Fruit fly (Drosophila melanogaster): ENCODE data around the gene Hex-t1.

Gene Hex-t1

dm6 chr3R:26436540-26436939 is 12.3 kb upstream of the Hex-t1 start (continued):
- TF ChIP-seq CG8388 (GFP tag; optimal IDR thresholded peaks at IDR 0.05) (peak; percentile 41), stc (GFP tag; IDR thresholded peaks at IDR 0.05) (peak; percentile 63), D19A (tag; optimal IDR thresholded peaks at IDR 0.05) (peak; percentile 24), Pdp1 (GFP tag; optimal IDR thresholded peaks at IDR 0.05) (peak; percentile 21 to 38), CG7357 (GFP tag; IDR thresholded peaks at IDR 0.05) (peak; percentile 44; the same call in 1 of the 3 replicates), jumu (GFP tag; optimal IDR thresholded peaks at IDR 0.05) (peak; percentile 5), CG31441 (GFP tag; IDR thresholded peaks at IDR 0.05) (peak; percentile 56), kni (GFP tag; optimal IDR thresholded peaks at IDR 0.05) (no peak), Bgb (GFP tag; IDR thresholded peaks at IDR 0.05; ENCODE audit: partially characterized antibody) (no peak), E2f2 (GFP tag; IDR thresholded peaks at IDR 0.05) (no peak), gt (GFP tag; IDR thresholded peaks at IDR 0.05) (no peak), CG15073 (GFP tag; optimal IDR thresholded peaks at IDR 0.05) (no peak), pnt (GFP tag; optimal IDR thresholded peaks at IDR 0.05) (peak; percentile 29), esg (GFP tag; conservative IDR thresholded peaks at IDR 0.05) (peak; percentile 33; the same call in 1 of the 2 replicates), Ssrp (tag; optimal IDR thresholded peaks at IDR 0.05) (peak; percentile 35), lab (GFP tag; optimal IDR thresholded peaks at IDR 0.05) (peak; percentile 20)

DNA sequence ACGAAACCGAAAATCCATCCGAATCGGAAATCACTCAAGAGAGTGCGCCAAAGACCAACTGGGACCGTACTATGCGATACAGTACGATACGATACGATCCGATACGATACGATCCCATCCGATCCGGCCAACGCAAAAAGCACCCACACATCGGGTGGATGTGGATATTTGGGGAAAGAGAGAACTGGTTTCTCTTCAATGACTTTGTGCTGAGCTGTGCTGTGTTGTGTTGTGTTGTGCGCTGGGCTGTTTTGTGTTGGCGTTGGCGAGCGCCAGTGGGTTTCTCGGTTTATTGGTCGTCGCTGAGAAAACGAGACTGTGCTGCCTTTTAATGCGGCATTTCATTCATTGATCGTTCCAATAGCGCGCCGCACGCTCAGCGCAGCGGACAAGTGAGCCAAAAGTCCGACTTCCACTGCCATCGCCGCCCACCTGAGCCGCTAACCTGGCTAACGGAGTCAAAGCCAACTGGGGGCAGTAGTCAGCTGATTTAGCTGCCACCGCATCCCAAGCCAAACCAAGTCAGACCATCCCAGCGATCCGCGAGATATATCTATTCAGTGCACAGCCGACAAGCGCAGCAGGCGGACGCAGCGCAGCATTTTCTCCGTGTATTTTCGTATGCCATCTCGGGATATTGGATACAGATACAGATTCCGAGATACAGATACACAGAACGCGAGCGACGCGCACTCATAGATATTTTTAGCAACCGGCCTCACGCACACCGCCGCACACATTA is 8.3 kb upstream of the Hex-t1 start, which contains the start of gene tx:
tx (plus strand) TSS at position 324 of the 742 bp plus-strand sequence.
- TF ChIP-seq NFAT (GFP tag; IDR thresholded peaks at IDR 0.05): no peak
- TF ChIP-seq h (optimal IDR thresholded peaks at IDR 0.05): no peak
- no peak for TF ChIP-seq CG3995 (GFP tag; optimal IDR thresholded peaks at IDR 0.05)
- TF ChIP-seq ci (GFP tag; IDR thresholded peaks at IDR 0.05): peak; percentile 13; the same call in 1 of the 3 replicates
- no peak for TF ChIP-seq NC2α (GFP tag; optimal IDR thresholded peaks at IDR 0.05)
- TF ChIP-seq kni (GFP tag; optimal IDR thresholded peaks at IDR 0.05): peak; percentile 69
- peak; percentile 98 for TF ChIP-seq sr (GFP tag; IDR thresholded peaks at IDR 0.05)
- peak; percentile 34 for TF ChIP-seq HLHmδ (GFP tag; optimal IDR thresholded peaks at IDR 0.05)
- 0 out of 2 replicates have a peak, but pooled peaks have one; percentile 20 for TF ChIP-seq CG13287 (GFP tag; IDR thresholded peaks at IDR 0.05; ENCODE audit: partially characterized antibody)
- TF ChIP-seq Trl (optimal IDR thresholded peaks at IDR 0.05): peak; percentile 48 to 61
- TF ChIP-seq Trl (GFP tag; optimal IDR thresholded peaks at IDR 0.05): no peak
- TF ChIP-seq crp (GFP tag; optimal IDR thresholded peaks at IDR 0.05): peak in 1 of 2 experiments; percentile 34
- peak; percentile 77; the same call in 1 of the 4 replicates for TF ChIP-seq chinmo (GFP tag; IDR thresholded peaks at IDR 0.05; ENCODE audit: partially characterized antibody)
- TF ChIP-seq mirr (GFP tag; optimal IDR thresholded peaks at IDR 0.05): peak; percentile 10
- TF ChIP-seq Blimp-1 (GFP tag; optimal IDR thresholded peaks at IDR 0.05): peak; percentile 70
- 0 out of 2 replicates have a peak, but pooled peaks have one; percentile 27 for TF ChIP-seq Ada2b (GFP tag; IDR thresholded peaks at IDR 0.05)
- no peak for TF ChIP-seq fru (optimal IDR thresholded peaks at IDR 0.05)
- TF ChIP-seq CG2199 (GFP tag; IDR thresholded peaks at IDR 0.05): peak; percentile 86
- no peak for TF ChIP-seq org-1 (GFP tag; optimal IDR thresholded peaks at IDR 0.05)
- TF ChIP-seq vvl (GFP tag; IDR thresholded peaks at IDR 0.05): peak; percentile 40
- 0 out of 3 replicates have a peak, but pooled peaks have one; percentile 24 for TF ChIP-seq vnd (GFP tag; IDR thresholded peaks at IDR 0.05; ENCODE audit: partially characterized antibody)
- peak; percentile 69 for TF ChIP-seq Jarid2 (GFP tag; optimal IDR thresholded peaks at IDR 0.05)
- 0 out of 2 replicates have a peak, but pooled peaks have one; percentile 46 for TF ChIP-seq sna (GFP tag; IDR thresholded peaks at IDR 0.05; ENCODE audit: partially characterized antibody)
- TF ChIP-seq CG6791 (GFP tag; IDR thresholded peaks at IDR 0.05; ENCODE audit: partially characterized antibody): 0 out of 3 replicates have a peak, but pooled peaks have one; percentile 7
- TF ChIP-seq CG10209 (GFP tag; optimal IDR thresholded peaks at IDR 0.05): no peak
- TF ChIP-seq Nf-YC (tag; optimal IDR thresholded peaks at IDR 0.05): peak; percentile 11
- peak; percentile 4 for TF ChIP-seq CG10147 (GFP tag; optimal IDR thresholded peaks at IDR 0.05)
- TF ChIP-seq CG8944 (GFP tag; optimal IDR thresholded peaks at IDR 0.05): no peak
- 0 out of 2 replicates have a peak, but pooled peaks have one; percentile 20 for TF ChIP-seq E2f2 (GFP tag; IDR thresholded peaks at IDR 0.05)
- TF ChIP-seq cg (GFP tag; optimal IDR thresholded peaks at IDR 0.05): peak; percentile 32
- TF ChIP-seq zen2 (GFP tag; IDR thresholded peaks at IDR 0.05; ENCODE audit: partially characterized antibody): no peak
- TF ChIP-seq Deaf1 (tag; optimal IDR thresholded peaks at IDR 0.05): peak; percentile 89
- TF ChIP-seq CG11247 (GFP tag; IDR thresholded peaks at IDR 0.05): 0 out of 2 replicates have a peak, but pooled peaks have one; percentile 31

Data from whole organism, embryonic.